Worm (Caenorhabditis elegans) whole organism, mixed stage, embryonic: ENCODE results near the gene Y47D3B.12.

Experiments
- blmp-1 ChIP-seq: fragments of 150-350 bp; optimal IDR thresholded peaks from 2 replicates; lab custom pipeline; 2014; ENCODE audit warnings: missing biosample characterization, missing genetic modification characterization
- ceh-39 ChIP-seq: fragments of 150-350 bp; optimal IDR thresholded peaks from 2 replicates; lab custom pipeline; 2014; ENCODE audit warnings: missing biosample characterization, missing genetic modification characterization
- hlh-1 ChIP-seq: fragments of 150-350 bp; optimal IDR thresholded peaks from 2 replicates; lab custom pipeline; 2014; ENCODE audit warnings: missing biosample characterization, missing genetic modification reagents, missing genetic modification characterization
- lin-32 ChIP-seq: fragments of 200-800 bp; sonication (Bioruptor generic); optimal IDR thresholded peaks from 2 replicates; lab custom pipeline; 2018; ENCODE audit warnings: mild to moderate bottlenecking, missing genetic modification characterization, missing compliant biosample characterization
- lsy-2 ChIP-seq: fragments of 150-350 bp; optimal IDR thresholded peaks from 2 replicates; lab custom pipeline; 2014; ENCODE audit warnings: missing biosample characterization, missing genetic modification characterization
- nhr-237 ChIP-seq: fragments of 150-350 bp; optimal IDR thresholded peaks from 2 replicates; lab custom pipeline; 2014; ENCODE audit warnings: missing biosample characterization, missing genetic modification characterization
- snpc-4 ChIP-seq: fragments of 150-350 bp; optimal IDR thresholded peaks from 2 replicates; lab custom pipeline; 2014; ENCODE audit warnings: missing biosample characterization, missing genetic modification characterization
- unc-62 ChIP-seq: fragments of 150-350 bp; optimal IDR thresholded peaks from 2 replicates; lab custom pipeline; 2014; ENCODE audit warnings: missing biosample characterization, missing genetic modification reagents, missing genetic modification characterization

ce11 chrIII:11446826-11447225 is 44.0 kb downstream of the Y47D3B.12 start:
- TF ChIP-seq blmp-1 (tag; lab: Kevin White, UChicago) = no peak
- no peak for TF ChIP-seq snpc-4
- TF ChIP-seq ceh-39 (tag; lab: Kevin White, UChicago) = no peak
- TF ChIP-seq lsy-2 = no peak
- TF ChIP-seq unc-62 = no peak
- no peak for TF ChIP-seq hlh-1 (tag; lab: Kevin White, UChicago)
- no peak for TF ChIP-seq lin-32 (GFP tag; lab: Kevin White, UChicago)
- TF ChIP-seq nhr-237 (tag; lab: Kevin White, UChicago) = no peak
